Worm (Caenorhabditis elegans) whole organism, young adult: ENCODE measurements around the gene F31E3.2.

Experiments
- F55B11.4 ChIP-seq: sonication (generic microtip); optimal IDR thresholded peaks from 2 replicates; lab custom pipeline; 2016; ENCODE audit warnings: missing compliant biosample characterization, missing genetic modification characterization, borderline replicate concordance; ENCODE audit not compliant: insufficient read depth
- K12H6.12 ChIP-seq: fragments of 200-800 bp; sonication (Bioruptor generic); optimal IDR thresholded peaks from 2 replicates; lab custom pipeline; 2018; ENCODE audit warnings: mild to moderate bottlenecking, missing genetic modification characterization, missing compliant biosample characterization
- Y53G8AR.9 ChIP-seq: fragments of 200-800 bp; sonication (Bioruptor generic); conservative IDR thresholded peaks from 2 replicates; pipeline ENCODE4 v1.3.6; 2022; ENCODE audit warnings: missing genetic modification reagents, missing genetic modification characterization, missing compliant biosample characterization
- aptf-2 ChIP-seq: fragments of 200-800 bp; sonication (Bioruptor generic); conservative IDR thresholded peaks from 2 replicates; pipeline ENCODE4 v1.3.6; 2022; ENCODE audit warnings: missing genetic modification reagents, missing genetic modification characterization, missing compliant biosample characterization
- ceh-91 ChIP-seq: fragments of 200-800 bp; sonication (Bioruptor generic); IDR thresholded peaks from 2 replicates; pipeline ENCODE4 v1.3.6; 2022; ENCODE audit warnings: missing genetic modification reagents, missing genetic modification characterization, missing compliant biosample characterization
- efl-1 ChIP-seq: fragments of 150-350 bp; optimal IDR thresholded peaks from 2 replicates; lab custom pipeline; 2014; ENCODE audit warnings: missing biosample characterization, missing genetic modification reagents, missing genetic modification characterization
- him-1 ChIP-seq: sonication (generic microtip); optimal IDR thresholded peaks from 2 replicates; lab custom pipeline; 2016; ENCODE audit warnings: missing genotype, missing genetic modification reagents, missing genetic modification characterization, missing compliant biosample characterization
- pha-4 ChIP-seq: fragments of 150-350 bp; sonication (generic microtip); optimal IDR thresholded peaks from 2 replicates; lab custom pipeline; 2014; ENCODE audit warnings: missing biosample characterization, missing genetic modification reagents, missing genetic modification characterization
- sdz-38 ChIP-seq: sonication (generic microtip); optimal IDR thresholded peaks from 2 replicates; lab custom pipeline; 2016; ENCODE audit warnings: missing genotype, missing genetic modification characterization, missing compliant biosample characterization
- snpc-4 ChIP-seq, 5 experiments: fragments of 150-350 bp in 1 of 5; sonication (generic microtip) in 4 of 5; optimal IDR thresholded peaks; 2 replicates each; lab custom pipeline; 2014 to 2018; ENCODE audit warnings: missing genetic modification characterization in 5 of 5, missing biosample characterization in 3 of 5, antibody characterized with exemption in 2 of 5, mild to moderate bottlenecking in 2 of 5, missing compliant biosample characterization in 2 of 5, missing genotype in 2 of 5, moderate library complexity in 2 of 5, missing genetic modification reagents in 1 of 5
- sptf-2 ChIP-seq: fragments of 200-800 bp; sonication (Bioruptor generic); optimal IDR thresholded peaks from 2 replicates; lab custom pipeline; 2018; ENCODE audit warnings: mild to moderate bottlenecking, missing genetic modification characterization, missing compliant biosample characterization
- unc-62 ChIP-seq: fragments of 150-350 bp; optimal IDR thresholded peaks from 2 replicates; lab custom pipeline; 2014; ENCODE audit warnings: missing biosample characterization, missing genetic modification reagents, missing genetic modification characterization
- ztf-3 ChIP-seq: fragments of 200-800 bp; sonication (Bioruptor generic); optimal IDR thresholded peaks from 2 replicates; lab custom pipeline; 2018; ENCODE audit warnings: mild to moderate bottlenecking, missing genetic modification characterization, missing compliant biosample characterization

DNA sequence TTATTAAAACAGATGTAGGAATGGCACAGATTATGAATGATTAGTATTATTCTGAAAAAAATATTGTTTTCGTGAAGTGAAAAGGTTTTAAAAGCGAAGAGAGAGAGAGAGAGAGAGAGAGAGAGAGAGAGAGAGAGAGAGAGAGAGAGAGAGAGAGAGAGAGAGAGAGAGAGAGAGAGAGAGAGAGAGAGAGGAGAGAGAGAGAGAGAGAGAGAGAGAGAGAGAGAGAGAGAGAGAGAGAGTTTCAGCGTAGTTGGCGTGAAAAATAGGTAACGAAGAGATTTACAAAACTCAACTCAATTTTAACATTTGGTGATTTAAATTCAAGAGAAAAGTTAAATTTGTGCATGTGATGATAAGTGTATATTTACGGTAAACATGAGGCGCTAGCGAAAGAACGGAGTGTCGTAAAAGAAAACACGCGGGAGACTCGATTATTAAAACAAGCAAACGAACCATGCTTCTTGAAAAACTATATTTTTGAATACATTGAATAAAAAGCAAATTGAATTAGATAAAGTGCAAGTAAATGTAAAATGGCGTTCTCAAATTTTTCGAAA, 5.6 kb upstream of the F31E3.2 start, which contains the start of gene panl-2:
- TF ChIP-seq ztf-3 (no peak), snpc-4 (GFP tag; optimal IDR thresholded peaks at IDR 0.05; lab: Kevin White, UChicago) (no peak), snpc-4 (tag; optimal IDR thresholded peaks at IDR 0.05; lab: Kevin White, UChicago) (no peak), efl-1 (GFP tag; lab: Kevin White, UChicago) (no peak), Y53G8AR.9 (GFP tag; lab: Robert Waterston, UW) (no peak), F55B11.4 (tag; lab: Kevin White, UChicago) (no peak), K12H6.12 (tag; lab: Kevin White, UChicago) (no peak), him-1 (tag; lab: Kevin White, UChicago) (no peak), pha-4 (tag; lab: Kevin White, UChicago) (no peak), aptf-2 (GFP tag; lab: Robert Waterston, UW) (no peak), sdz-38 (no peak), unc-62 (no peak), sptf-2 (GFP tag; lab: Kevin White, UChicago) (no peak), ceh-91 (no peak)
